Fruit fly (Drosophila melanogaster) whole organism, adult: ENCODE results near the gene CG5846.

ENCODE experiments used
- CG11617 ChIP-seq: fragments of 200-800 bp; sonication (Bioruptor generic); optimal IDR thresholded peaks from 2 replicates; lab custom pipeline; 2017; ENCODE audit warnings: mild to moderate bottlenecking, missing biosample characterization, missing genetic modification reagents, missing genetic modification characterization
- CG33017 ChIP-seq: fragments of 200-800 bp; sonication (Bioruptor generic); optimal IDR thresholded peaks from 2 replicates; lab custom pipeline; 2018; ENCODE audit warnings: missing biosample characterization, mild to moderate bottlenecking, missing genetic modification characterization, moderate library complexity
- Hr96 ChIP-seq: fragments of 200-800 bp; sonication (Bioruptor generic); optimal IDR thresholded peaks from 2 replicates; lab custom pipeline; 2016; ENCODE audit warnings: missing biosample characterization, missing genetic modification characterization
- Mnt ChIP-seq: fragments of 200-800 bp; sonication (Bioruptor generic); optimal IDR thresholded peaks from 2 replicates; lab custom pipeline; 2016; ENCODE audit warnings: missing biosample characterization, mild to moderate bottlenecking, missing genetic modification characterization
- bab1 ChIP-seq: fragments of 200-800 bp; sonication (Bioruptor generic); optimal IDR thresholded peaks from 3 replicates; lab custom pipeline; 2019; ENCODE audit warnings: missing biosample characterization, mild to moderate bottlenecking, missing genetic modification characterization, moderate library complexity
- cnc ChIP-seq, 2 experiments: fragments of >200 bp; optimal IDR thresholded peaks; 2 replicates each; lab custom pipeline; 2017
- tj ChIP-seq: fragments of 200-800 bp; sonication (Bioruptor generic); optimal IDR thresholded peaks from 3 replicates; lab custom pipeline; 2017; ENCODE audit warnings: missing biosample characterization, mild to moderate bottlenecking, missing genetic modification characterization, moderate library complexity

DNA sequence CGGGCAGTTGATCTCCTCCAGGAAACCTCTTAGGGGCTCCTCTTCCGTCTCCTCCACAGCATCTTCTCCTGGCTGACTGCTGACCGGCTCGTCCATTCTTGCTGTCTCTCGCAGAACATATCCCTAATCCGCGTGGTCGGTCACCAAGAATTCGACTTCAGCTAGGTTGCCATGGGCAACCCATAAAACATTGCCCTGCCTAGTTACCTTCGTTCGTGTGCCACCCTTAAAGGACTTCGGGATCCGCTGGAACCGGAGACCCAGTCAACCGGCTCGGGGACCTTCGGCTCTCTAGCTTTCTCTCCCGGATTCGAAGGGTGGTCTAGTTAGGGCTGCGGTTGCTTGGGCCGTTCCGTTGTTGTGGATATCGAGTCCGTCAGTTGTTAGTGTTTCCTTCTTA is 32.3 kb downstream of the CG5846 start, which contains the start of the genes TbCMF46 and CG42366:
- TF ChIP-seq cnc (optimal IDR thresholded peaks at IDR 0.05; lab: Kevin White, UChicago) (no peak), Mnt (GFP tag; lab: Kevin White, UChicago) (no peak), tj (GFP tag; lab: Kevin White, UChicago) (no peak), CG11617 (GFP tag; lab: Kevin White, UChicago) (no peak), Hr96 (GFP tag; lab: Kevin White, UChicago) (no peak), bab1 (GFP tag; lab: Kevin White, UChicago) (no peak), CG33017 (no peak)
